Fruit fly (Drosophila melanogaster): ENCODE measurements around the gene RasGAP1.

The RasGAP1 gene

DNA sequence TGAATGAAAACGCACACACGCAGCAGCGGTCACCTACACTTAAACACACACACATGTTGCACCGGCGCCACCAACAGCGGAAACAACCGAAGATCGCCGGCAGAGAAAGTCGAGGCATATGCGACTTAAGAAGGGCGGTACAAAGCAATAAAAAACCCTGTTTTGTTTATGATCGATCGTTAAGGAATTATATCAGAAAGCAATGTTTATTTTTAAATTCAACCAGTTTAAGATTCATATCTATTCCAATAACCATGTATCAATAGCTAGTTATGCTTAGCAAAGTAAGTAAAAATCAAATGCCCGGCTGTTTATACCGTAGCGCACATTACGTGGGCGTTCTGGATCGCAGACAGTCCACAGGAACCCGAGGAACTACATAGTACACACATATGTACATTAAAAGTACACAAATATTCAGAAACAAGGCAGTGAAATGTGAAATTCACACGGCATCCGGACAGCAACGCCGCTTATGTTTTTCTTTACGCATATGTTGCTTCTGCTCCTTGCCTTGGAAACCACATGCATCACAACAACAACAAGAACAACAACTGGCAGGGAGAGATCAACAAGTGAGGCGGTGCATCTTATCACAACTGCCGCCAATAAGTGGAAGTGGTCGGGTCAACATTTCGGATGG is 820 bp upstream of the RasGAP1 start (continued):
- TF ChIP-seq hb (GFP tag; IDR thresholded peaks at IDR 0.05; ENCODE audit: partially characterized antibody): no peak
- peak; percentile 100 for TF ChIP-seq CG10979 (tag; optimal IDR thresholded peaks at IDR 0.05)
- peak; percentile 79 for TF ChIP-seq psq (GFP tag; optimal IDR thresholded peaks at IDR 0.05)
- peak; percentile 95 for TF ChIP-seq CG12104 (GFP tag; optimal IDR thresholded peaks at IDR 0.05)
- TF ChIP-seq CG34376 (GFP tag; optimal IDR thresholded peaks at IDR 0.05): peak; percentile 78
- TF ChIP-seq CG4820 (GFP tag; optimal IDR thresholded peaks at IDR 0.05): peak; percentile 98
- TF ChIP-seq tio (GFP tag; optimal IDR thresholded peaks at IDR 0.05): peak; percentile 96
- TF ChIP-seq Nf-YB (GFP tag; optimal IDR thresholded peaks at IDR 0.05): peak; percentile 85
- TF ChIP-seq fru (optimal IDR thresholded peaks at IDR 0.05): no peak
- TF ChIP-seq CoRest (tag; optimal IDR thresholded peaks at IDR 0.05): peak; percentile 97
- TF ChIP-seq CG2678 (tag; optimal IDR thresholded peaks at IDR 0.05): peak; percentile 97
- TF ChIP-seq CG32532 (GFP tag; IDR thresholded peaks at IDR 0.05): peak; percentile 94
- TF ChIP-seq CG17385 (GFP tag; optimal IDR thresholded peaks at IDR 0.05): peak; percentile 90
- TF ChIP-seq Sox102F (GFP tag; optimal IDR thresholded peaks at IDR 0.05): peak; percentile 96
- TF ChIP-seq crp (GFP tag; optimal IDR thresholded peaks at IDR 0.05): peak; percentile 12 to 67
- TF ChIP-seq CG30020 (tag; optimal IDR thresholded peaks at IDR 0.05): peak; percentile 77
- TF ChIP-seq fd96Cb (tag; optimal IDR thresholded peaks at IDR 0.05): peak; percentile 99
- peak; percentile 97 for TF ChIP-seq trem (tag; optimal IDR thresholded peaks at IDR 0.05)
- peak; percentile 97 for TF ChIP-seq Dad (GFP tag; optimal IDR thresholded peaks at IDR 0.05)
- TF ChIP-seq Bgb (GFP tag; IDR thresholded peaks at IDR 0.05; ENCODE audit: partially characterized antibody): no peak
- TF ChIP-seq prd (optimal IDR thresholded peaks at IDR 0.05): no peak
- TF ChIP-seq prd (GFP tag; IDR thresholded peaks at IDR 0.05): peak; percentile 99
- TF ChIP-seq CG7987 (GFP tag; optimal IDR thresholded peaks at IDR 0.05): peak; percentile 90
- TF ChIP-seq lab (GFP tag; optimal IDR thresholded peaks at IDR 0.05): peak; percentile 97
- peak; percentile 99 for TF ChIP-seq CG17328 (GFP tag; IDR thresholded peaks at IDR 0.05)
- peak; percentile 83 for TF ChIP-seq emc (GFP tag; optimal IDR thresholded peaks at IDR 0.05)
- TF ChIP-seq Oli (tag; optimal IDR thresholded peaks at IDR 0.05): peak; percentile 97
- peak; percentile 96 for TF ChIP-seq CG10462 (GFP tag; optimal IDR thresholded peaks at IDR 0.05)
- no peak for TF ChIP-seq Sin3A (optimal IDR thresholded peaks at IDR 0.05)
- peak; percentile 66 for TF ChIP-seq stwl (tag; optimal IDR thresholded peaks at IDR 0.05)
- peak; percentile 97 for TF ChIP-seq so (GFP tag; IDR thresholded peaks at IDR 0.05)
- peak; percentile 98 for TF ChIP-seq Awh (GFP tag; IDR thresholded peaks at IDR 0.05)
- peak; percentile 93 for TF ChIP-seq NK7.1 (GFP tag; optimal IDR thresholded peaks at IDR 0.05)
- peak; percentile 97 for TF ChIP-seq CG1602 (GFP tag; optimal IDR thresholded peaks at IDR 0.05)
- peak; percentile 88 for TF ChIP-seq Ets97D (GFP tag; optimal IDR thresholded peaks at IDR 0.05)
- peak; percentile 91 for TF ChIP-seq trh (GFP tag; optimal IDR thresholded peaks at IDR 0.05)
- peak; percentile 97 for TF ChIP-seq ase (GFP tag; IDR thresholded peaks at IDR 0.05)
- TF ChIP-seq row (GFP tag; IDR thresholded peaks at IDR 0.05): peak; percentile 98
- peak; percentile 94 for TF ChIP-seq CG13123 (GFP tag; optimal IDR thresholded peaks at IDR 0.05)
- TF ChIP-seq knrl (GFP tag; IDR thresholded peaks at IDR 0.05; ENCODE audit: partially characterized antibody): no peak
- peak; percentile 94 for TF ChIP-seq jing (GFP tag; optimal IDR thresholded peaks at IDR 0.05)
- peak; percentile 97 for TF ChIP-seq CG8944 (GFP tag; optimal IDR thresholded peaks at IDR 0.05)
- TF ChIP-seq dmrt99B (tag; optimal IDR thresholded peaks at IDR 0.05): peak; percentile 98
- TF ChIP-seq CG6813 (GFP tag; optimal IDR thresholded peaks at IDR 0.05): peak; percentile 96
- peak; percentile 69 for TF ChIP-seq CG3995 (GFP tag; optimal IDR thresholded peaks at IDR 0.05)
- TF ChIP-seq Spps (tag; optimal IDR thresholded peaks at IDR 0.05): peak; percentile 98
- TF ChIP-seq Med (GFP tag): peak; percentile 99
- TF ChIP-seq CG12071 (GFP tag; optimal IDR thresholded peaks at IDR 0.05): peak; percentile 96
- peak; percentile 97 for TF ChIP-seq ERR (GFP tag; optimal IDR thresholded peaks at IDR 0.05)
- peak; percentile 99 for TF ChIP-seq pum (GFP tag; optimal IDR thresholded peaks at IDR 0.05)

All from whole organism, embryonic.